Worm (Caenorhabditis elegans) whole organism, late embryonic: ENCODE measurements around the gene C18D11.7.

Experiments used
- ama-1 ChIP-seq: fragments of 150-350 bp; optimal IDR thresholded peaks from 2 replicates; lab custom pipeline; 2014
- ceh-30 ChIP-seq: fragments of 150-350 bp; optimal IDR thresholded peaks from 2 replicates; lab custom pipeline; 2014; ENCODE audit warnings: missing biosample characterization, missing genetic modification characterization
- ceh-45 ChIP-seq: fragments of 200-800 bp; sonication (Bioruptor generic); IDR thresholded peaks from 2 replicates; pipeline ENCODE4 v1.3.6; 2022; ENCODE audit warnings: missing genetic modification reagents, missing genetic modification characterization, missing compliant biosample characterization
- fax-1 ChIP-seq: sonication (generic microtip); optimal IDR thresholded peaks from 2 replicates; lab custom pipeline; 2016; ENCODE audit warnings: missing genotype, missing genetic modification characterization, missing compliant biosample characterization
- fkh-10 ChIP-seq: fragments of 150-350 bp; optimal IDR thresholded peaks from 2 replicates; lab custom pipeline; 2014; ENCODE audit warnings: missing biosample characterization, missing genetic modification reagents, missing genetic modification characterization
- hlh-6 ChIP-seq: sonication (generic microtip); optimal IDR thresholded peaks from 2 replicates; lab custom pipeline; 2016; ENCODE audit warnings: missing genotype, missing genetic modification characterization, missing compliant biosample characterization
- pag-3 ChIP-seq: sonication (generic microtip); optimal IDR thresholded peaks from 2 replicates; lab custom pipeline; 2016; ENCODE audit warnings: missing compliant biosample characterization, missing genetic modification characterization, borderline replicate concordance
- rnt-1 ChIP-seq: sonication (generic microtip); optimal IDR thresholded peaks from 2 replicates; lab custom pipeline; 2016; ENCODE audit warnings: missing genetic modification characterization, missing compliant biosample characterization
- sox-4 ChIP-seq: sonication (generic microtip); optimal IDR thresholded peaks from 2 replicates; lab custom pipeline; 2017; ENCODE audit warnings: mild to moderate bottlenecking, missing genetic modification characterization, inconsistent platforms, missing compliant biosample characterization
- tbx-2 ChIP-seq: sonication (generic microtip); optimal IDR thresholded peaks from 2 replicates; lab custom pipeline; 2016; ENCODE audit warnings: missing genetic modification characterization, missing compliant biosample characterization
- unc-42 ChIP-seq: sonication (generic microtip); optimal IDR thresholded peaks from 2 replicates; lab custom pipeline; 2016; ENCODE audit warnings: missing genotype, missing genetic modification characterization, missing compliant biosample characterization
- zip-5 ChIP-seq: sonication (generic microtip); optimal IDR thresholded peaks from 2 replicates; lab custom pipeline; 2016; ENCODE audit warnings: missing genetic modification characterization, missing compliant biosample characterization

DNA sequence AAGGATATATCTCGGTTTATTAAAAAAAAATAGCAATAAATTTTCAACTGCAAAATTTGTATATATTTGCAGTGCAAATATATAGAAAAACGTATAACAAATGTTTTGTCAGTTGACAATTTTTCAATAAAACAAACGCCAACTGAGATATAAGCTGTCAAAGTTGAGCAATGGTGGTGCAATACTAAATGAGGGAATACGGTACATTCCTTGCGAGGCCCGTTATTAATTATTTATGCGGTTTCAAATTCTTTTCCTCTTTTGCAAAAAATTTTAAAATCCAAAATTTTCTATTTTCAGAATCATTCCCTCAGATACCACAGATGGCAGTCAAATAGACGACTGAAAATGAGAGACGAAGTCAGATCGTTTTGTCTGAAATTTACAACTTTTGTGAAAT, 11.1 kb downstream of the C18D11.7 start, which contains the start of gene twk-39:
- no peak for TF ChIP-seq ama-1
- TF ChIP-seq ceh-45 (GFP tag; lab: Robert Waterston, UW), result no peak
- TF ChIP-seq pag-3 (tag; lab: Kevin White, UChicago), result no peak
- no peak for TF ChIP-seq hlh-6
- no peak for TF ChIP-seq unc-42 (tag; lab: Kevin White, UChicago)
- TF ChIP-seq tbx-2, result no peak
- TF ChIP-seq fkh-10 (GFP tag; lab: Kevin White, UChicago), result no peak
- no peak for TF ChIP-seq ceh-30
- TF ChIP-seq sox-4 (tag; lab: Kevin White, UChicago), result no peak
- TF ChIP-seq zip-5 (tag; lab: Kevin White, UChicago), result no peak
- TF ChIP-seq rnt-1 (tag; lab: Kevin White, UChicago), result no peak
- no peak for TF ChIP-seq fax-1
